Fruit fly (Drosophila melanogaster): Measurements from ENCODE around the gene vri.
A peak's percentile ranks its signal among the peaks of the same experiment; 100 is the strongest.

vri gene

DNA sequence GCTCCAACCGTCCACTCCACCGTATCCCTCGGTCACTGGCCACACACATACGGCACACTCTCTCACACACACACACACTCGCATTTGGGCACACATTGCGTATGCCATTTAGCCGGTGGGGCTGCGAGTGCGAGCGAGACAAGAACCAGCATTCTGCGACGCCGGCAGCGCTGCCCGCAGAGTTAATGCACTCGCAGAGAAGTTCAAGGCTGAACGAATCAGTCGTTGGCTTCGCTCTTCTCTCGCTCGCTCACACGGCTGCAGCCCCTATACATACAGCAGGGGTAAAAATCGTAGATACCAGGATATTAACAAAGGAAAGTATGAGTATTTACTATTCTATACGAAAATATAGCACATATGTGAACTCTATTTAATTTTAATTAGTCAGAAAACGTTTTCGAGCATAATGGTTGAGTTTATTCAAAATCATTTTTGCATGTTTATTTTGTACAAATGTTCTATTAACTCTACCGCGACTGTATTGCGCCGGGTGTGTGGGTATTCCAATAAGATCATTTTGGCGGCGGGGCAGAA, 4.3 kb downstream of the vri start (continued):
- TF ChIP-seq CG11762 (GFP tag; optimal IDR thresholded peaks at IDR 0.05; ENCODE audit: insufficient read depth) (peak; percentile 91), CG6163 (GFP tag; IDR thresholded peaks at IDR 0.05) (peak; percentile 96), fkh (GFP tag; optimal IDR thresholded peaks at IDR 0.05) (peak; percentile 70), Ets21C (GFP tag; optimal IDR thresholded peaks at IDR 0.05) (peak; percentile 93), CG6808 (GFP tag; optimal IDR thresholded peaks at IDR 0.05) (peak; percentile 96), CG6276 (GFP tag; optimal IDR thresholded peaks at IDR 0.05) (peak; percentile 85), Hr39 (GFP tag; optimal IDR thresholded peaks at IDR 0.05) (peak; percentile 94), CG34406 (GFP tag; optimal IDR thresholded peaks at IDR 0.05) (peak; percentile 95), dac (GFP tag; optimal IDR thresholded peaks at IDR 0.05) (peak; percentile 77), CG15336 (GFP tag; IDR thresholded peaks at IDR 0.05) (peak; percentile 93), lz (GFP tag; optimal IDR thresholded peaks at IDR 0.05) (peak; percentile 96), CG7368 (GFP tag; optimal IDR thresholded peaks at IDR 0.05) (peak; percentile 92), CG3032 (tag; optimal IDR thresholded peaks at IDR 0.05) (peak; percentile 97), Eip93F (GFP tag; optimal IDR thresholded peaks at IDR 0.05) (peak; percentile 88), vri (GFP tag; optimal IDR thresholded peaks at IDR 0.05) (no peak), cyc (GFP tag; optimal IDR thresholded peaks at IDR 0.05) (peak; percentile 91), acj6 (GFP tag; optimal IDR thresholded peaks at IDR 0.05) (peak; percentile 96), pdm3 (GFP tag; optimal IDR thresholded peaks at IDR 0.05) (peak; percentile 96), Blimp-1 (GFP tag; optimal IDR thresholded peaks at IDR 0.05) (peak; percentile 82), Ets96B (tag; optimal IDR thresholded peaks at IDR 0.05) (peak; percentile 99), CG10669 (GFP tag; optimal IDR thresholded peaks at IDR 0.05) (peak; percentile 97), CG6792 (GFP tag; optimal IDR thresholded peaks at IDR 0.05) (peak; percentile 96), Hr4 (GFP tag; optimal IDR thresholded peaks at IDR 0.05) (peak; percentile 89)

dm6 chr2L:5294392-5295244, 5.9 kb downstream of the vri start:
- no peak for TF ChIP-seq Sox15 (GFP tag; optimal IDR thresholded peaks at IDR 0.05)
- no peak for TF ChIP-seq Ets96B (tag; optimal IDR thresholded peaks at IDR 0.05)
- peak; percentile 34 for TF ChIP-seq CG3919 (GFP tag; optimal IDR thresholded peaks at IDR 0.05)
- TF ChIP-seq fd59A (GFP tag; optimal IDR thresholded peaks at IDR 0.05): no peak
- TF ChIP-seq dsx (GFP tag; optimal IDR thresholded peaks at IDR 0.05; ENCODE audit: poor library complexity, severe bottlenecking): peak; percentile 73
- TF ChIP-seq ss (GFP tag; optimal IDR thresholded peaks at IDR 0.05): peak; percentile 53 to 72
- no peak for TF ChIP-seq CG6276 (GFP tag; optimal IDR thresholded peaks at IDR 0.05)
- no peak for TF ChIP-seq Hr38 (GFP tag; optimal IDR thresholded peaks at IDR 0.05)
- TF ChIP-seq Sox14 (GFP tag; optimal IDR thresholded peaks at IDR 0.05): peak; percentile 99
- no peak for TF ChIP-seq CG1621 (tag; optimal IDR thresholded peaks at IDR 0.05)
- TF ChIP-seq Eip78C (GFP tag): peak; percentile 81
- peak; percentile 41 for TF ChIP-seq CG6808 (GFP tag; optimal IDR thresholded peaks at IDR 0.05)
- no peak for TF ChIP-seq pdm3 (GFP tag; optimal IDR thresholded peaks at IDR 0.05)
- no peak for TF ChIP-seq acj6 (GFP tag; optimal IDR thresholded peaks at IDR 0.05)
- TF ChIP-seq net (GFP tag; optimal IDR thresholded peaks at IDR 0.05): no peak
- no peak for TF ChIP-seq OdsH (GFP tag; optimal IDR thresholded peaks at IDR 0.05)
- peak; percentile 31; the same call in 1 of the 3 replicates for TF ChIP-seq CG6163 (GFP tag; IDR thresholded peaks at IDR 0.05)
- no peak for TF ChIP-seq CG32006 (GFP tag; optimal IDR thresholded peaks at IDR 0.05)
- no peak for TF ChIP-seq Ets21C (GFP tag; optimal IDR thresholded peaks at IDR 0.05)
- peak; percentile 55 for TF ChIP-seq CG6854 (GFP tag; optimal IDR thresholded peaks at IDR 0.05)
- no peak for TF ChIP-seq CG8119 (GFP tag; IDR thresholded peaks at IDR 0.05)
- TF ChIP-seq Smox (GFP tag; optimal IDR thresholded peaks at IDR 0.05): peak; percentile 17
- TF ChIP-seq spab (GFP tag; optimal IDR thresholded peaks at IDR 0.05): no peak
- TF ChIP-seq Eip93F (GFP tag; optimal IDR thresholded peaks at IDR 0.05): peak; percentile 41
- TF ChIP-seq lz (GFP tag; optimal IDR thresholded peaks at IDR 0.05): no peak
- TF ChIP-seq CG3032 (tag; optimal IDR thresholded peaks at IDR 0.05): peak; percentile 4
- TF ChIP-seq CG4318 (GFP tag; optimal IDR thresholded peaks at IDR 0.05): no peak
- no peak for TF ChIP-seq CG8632 (GFP tag; optimal IDR thresholded peaks at IDR 0.05)
- TF ChIP-seq Hr4 (GFP tag; optimal IDR thresholded peaks at IDR 0.05): no peak
- peak in 1 of 2 experiments; percentile 11 for TF ChIP-seq salr (GFP tag; optimal IDR thresholded peaks at IDR 0.05)
- TF ChIP-seq Eip75B (GFP tag; optimal IDR thresholded peaks at IDR 0.05): peak; percentile 76
- TF ChIP-seq CG31627 (GFP tag; optimal IDR thresholded peaks at IDR 0.05): no peak
- TF ChIP-seq esn (GFP tag; optimal IDR thresholded peaks at IDR 0.05): no peak
- TF ChIP-seq CG9139 (GFP tag; optimal IDR thresholded peaks at IDR 0.05): no peak
- no peak for TF ChIP-seq vri (GFP tag; optimal IDR thresholded peaks at IDR 0.05)
